Fruit fly (Drosophila melanogaster) whole organism, prepupa: ENCODE data around the gene Ugt35B1.

ENCODE experiments used
- Blimp-1 ChIP-seq: fragments of 200-800 bp; sonication (Bioruptor generic); optimal IDR thresholded peaks from 3 replicates; lab custom pipeline; 2017; ENCODE audit warnings: missing biosample characterization, missing genetic modification characterization, mild to moderate bottlenecking, moderate library complexity, missing genetic modification reagents
- CG10669 ChIP-seq: fragments of 200-800 bp; sonication (Bioruptor generic); optimal IDR thresholded peaks from 3 replicates; lab custom pipeline; 2018; ENCODE audit warnings: missing biosample characterization, mild to moderate bottlenecking, missing genetic modification characterization, moderate library complexity
- CG11762 ChIP-seq: fragments of 200-800 bp; sonication (Bioruptor generic); optimal IDR thresholded peaks from 3 replicates; lab custom pipeline; 2016; ENCODE audit warnings: missing biosample characterization, missing genetic modification characterization; ENCODE audit not compliant: insufficient read depth
- CG11902 ChIP-seq: fragments of 200-800 bp; sonication (Bioruptor generic); optimal IDR thresholded peaks from 3 replicates; lab custom pipeline; 2016; ENCODE audit warnings: missing biosample characterization, missing genetic modification characterization
- CG15336 ChIP-seq: fragments of 200-800 bp; sonication (Bioruptor generic); IDR thresholded peaks from 2 replicates; pipeline ENCODE4 v1.3.6; 2022; ENCODE audit warnings: missing biosample characterization, missing genetic modification characterization
- CG1621 ChIP-seq: fragments of 200-800 bp; sonication (Bioruptor generic); optimal IDR thresholded peaks from 3 replicates; lab custom pipeline; 2018; ENCODE audit warnings: missing biosample characterization, mild to moderate bottlenecking, missing genetic modification characterization
- CG16779 ChIP-seq: fragments of 200-800 bp; sonication (Bioruptor generic); optimal IDR thresholded peaks from 3 replicates; lab custom pipeline; 2017; ENCODE audit warnings: missing biosample characterization, mild to moderate bottlenecking, missing genetic modification characterization
- CG3032 ChIP-seq: fragments of 200-800 bp; optimal IDR thresholded peaks from 2 replicates; lab custom pipeline; 2019; ENCODE audit warnings: missing biosample characterization, mild to moderate bottlenecking, missing genetic modification characterization, moderate library complexity
- CG31627 ChIP-seq: fragments of 200-800 bp; sonication (Bioruptor generic); optimal IDR thresholded peaks from 3 replicates; lab custom pipeline; 2016; ENCODE audit warnings: missing biosample characterization, missing genetic modification characterization
- CG32006 ChIP-seq: fragments of 200-800 bp; sonication (Bioruptor generic); optimal IDR thresholded peaks from 3 replicates; lab custom pipeline; 2017; ENCODE audit warnings: missing biosample characterization, mild to moderate bottlenecking, missing genetic modification characterization
- CG3919 ChIP-seq: fragments of 200-800 bp; sonication (Bioruptor generic); optimal IDR thresholded peaks from 3 replicates; lab custom pipeline; 2016; ENCODE audit warnings: missing biosample characterization, missing genetic modification characterization
- CG4318 ChIP-seq: fragments of 200-800 bp; sonication (Bioruptor generic); optimal IDR thresholded peaks from 3 replicates; lab custom pipeline; 2017; ENCODE audit warnings: missing biosample characterization, mild to moderate bottlenecking, missing genetic modification characterization
- CG6163 ChIP-seq: fragments of 200-800 bp; sonication (Bioruptor generic); IDR thresholded peaks from 3 replicates; pipeline ENCODE4 v1.3.6; 2022; ENCODE audit warnings: missing biosample characterization, missing genetic modification characterization
- CG6276 ChIP-seq: fragments of 200-800 bp; sonication (Bioruptor generic); optimal IDR thresholded peaks from 2 replicates; lab custom pipeline; 2017; ENCODE audit warnings: missing biosample characterization, mild to moderate bottlenecking, missing genetic modification characterization
- CG6792 ChIP-seq: fragments of 200-800 bp; sonication (Bioruptor generic); optimal IDR thresholded peaks from 3 replicates; lab custom pipeline; 2016; ENCODE audit warnings: missing biosample characterization, missing genetic modification characterization
- CG6808 ChIP-seq: fragments of 200-800 bp; sonication (Bioruptor generic); optimal IDR thresholded peaks from 3 replicates; lab custom pipeline; 2017; ENCODE audit warnings: missing biosample characterization, missing genetic modification characterization, mild to moderate bottlenecking, moderate library complexity, missing genetic modification reagents
- CG6854 ChIP-seq: fragments of 200-800 bp; sonication (Bioruptor generic); optimal IDR thresholded peaks from 2 replicates; lab custom pipeline; 2017; ENCODE audit warnings: missing biosample characterization, mild to moderate bottlenecking, missing genetic modification characterization
- CG8119 ChIP-seq: fragments of 200-800 bp; sonication (Bioruptor generic); IDR thresholded peaks from 3 replicates; pipeline ENCODE4 v1.3.6; 2022; ENCODE audit warnings: missing biosample characterization, missing genetic modification characterization
- CG8319 ChIP-seq: fragments of 200-800 bp; sonication (Bioruptor generic); optimal IDR thresholded peaks from 3 replicates; lab custom pipeline; 2016; ENCODE audit warnings: missing biosample characterization, missing genetic modification characterization
- CG9139 ChIP-seq: fragments of 200-800 bp; sonication (Bioruptor generic); optimal IDR thresholded peaks from 3 replicates; lab custom pipeline; 2017; ENCODE audit warnings: missing biosample characterization, mild to moderate bottlenecking, missing genetic modification characterization
- Eip78C ChIP-seq: fragments of 200-800 bp; sonication (Bioruptor generic); peaks from one replicate; lab custom pipeline; 2016; ENCODE audit warnings: missing biosample characterization, missing genetic modification characterization
- Eip93F ChIP-seq: fragments of 200-800 bp; sonication (Bioruptor generic); optimal IDR thresholded peaks from 2 replicates; lab custom pipeline; 2016; ENCODE audit warnings: missing biosample characterization, mild to moderate bottlenecking, missing genetic modification characterization
- Ets21C ChIP-seq: fragments of 200-800 bp; sonication (Bioruptor generic); optimal IDR thresholded peaks from 3 replicates; lab custom pipeline; 2016; ENCODE audit warnings: missing biosample characterization, missing genetic modification characterization
- Ets96B ChIP-seq: fragments of 200-800 bp; optimal IDR thresholded peaks from 2 replicates; lab custom pipeline; 2019; ENCODE audit warnings: missing biosample characterization, mild to moderate bottlenecking, missing genetic modification characterization, moderate library complexity
- Hr39 ChIP-seq: fragments of 200-800 bp; sonication (Bioruptor generic); optimal IDR thresholded peaks from 2 replicates; lab custom pipeline; 2016; ENCODE audit warnings: missing biosample characterization, missing genetic modification characterization
- Hr4 ChIP-seq: fragments of 200-800 bp; sonication (Bioruptor generic); optimal IDR thresholded peaks from 3 replicates; lab custom pipeline; 2016; ENCODE audit warnings: missing biosample characterization, missing genetic modification characterization
- Lpt ChIP-seq: fragments of 200-800 bp; sonication (Bioruptor generic); optimal IDR thresholded peaks from 3 replicates; lab custom pipeline; 2016; ENCODE audit warnings: missing biosample characterization, missing genetic modification characterization
- Met ChIP-seq: fragments of 200-800 bp; sonication (Bioruptor generic); optimal IDR thresholded peaks from 3 replicates; lab custom pipeline; 2016; ENCODE audit warnings: missing biosample characterization, missing genetic modification characterization
- Sox14 ChIP-seq: fragments of 200-800 bp; sonication (Bioruptor generic); optimal IDR thresholded peaks from 3 replicates; lab custom pipeline; 2016; ENCODE audit warnings: missing biosample characterization, missing genetic modification characterization
- cyc ChIP-seq: fragments of 200-800 bp; sonication (Bioruptor generic); optimal IDR thresholded peaks from 3 replicates; lab custom pipeline; 2016; ENCODE audit warnings: missing biosample characterization, missing genetic modification characterization
- dac ChIP-seq: fragments of 200-800 bp; sonication (Bioruptor generic); optimal IDR thresholded peaks from 2 replicates; lab custom pipeline; 2017; ENCODE audit warnings: missing biosample characterization, mild to moderate bottlenecking, missing genetic modification characterization
- dsx ChIP-seq: fragments of 200-800 bp; optimal IDR thresholded peaks from 3 replicates; lab custom pipeline; 2019; ENCODE audit warnings: missing biosample characterization, mild to moderate bottlenecking, missing genetic modification characterization, moderate library complexity; ENCODE audit not compliant: poor library complexity, severe bottlenecking
- eg ChIP-seq: fragments of 200-800 bp; sonication (Bioruptor generic); IDR thresholded peaks from 3 replicates; pipeline ENCODE4 v1.3.6; 2022; ENCODE audit warnings: missing biosample characterization, missing genetic modification characterization
- esn ChIP-seq: fragments of 200-800 bp; sonication (Bioruptor generic); optimal IDR thresholded peaks from 2 replicates; lab custom pipeline; 2016; ENCODE audit warnings: missing biosample characterization, mild to moderate bottlenecking, missing genetic modification characterization, moderate library complexity
- fd85E ChIP-seq: fragments of 200-800 bp; sonication (Bioruptor generic); optimal IDR thresholded peaks from 3 replicates; lab custom pipeline; 2016; ENCODE audit warnings: missing biosample characterization, missing genetic modification characterization
- fkh ChIP-seq: fragments of 200-800 bp; sonication (Bioruptor generic); optimal IDR thresholded peaks from 3 replicates; lab custom pipeline; 2017; ENCODE audit warnings: missing biosample characterization, mild to moderate bottlenecking, missing genetic modification characterization, moderate library complexity
- lz ChIP-seq: fragments of 200-800 bp; sonication (Bioruptor generic); optimal IDR thresholded peaks from 3 replicates; lab custom pipeline; 2016; ENCODE audit warnings: missing biosample characterization, missing genetic modification characterization
- net ChIP-seq: fragments of 200-800 bp; sonication (Bioruptor generic); optimal IDR thresholded peaks from 3 replicates; lab custom pipeline; 2016; ENCODE audit warnings: missing biosample characterization, missing genetic modification characterization
- salr ChIP-seq, 2 experiments: fragments of 200-800 bp; sonication (Bioruptor generic); optimal IDR thresholded peaks; 3 replicates each; lab custom pipeline; 2016 to 2018; ENCODE audit warnings: missing biosample characterization in 2 of 2, missing genetic modification characterization in 2 of 2, mild to moderate bottlenecking in 1 of 2
- ss ChIP-seq, 2 experiments: fragments of 200-800 bp; sonication (Bioruptor generic); optimal IDR thresholded peaks; 2 replicates in 1 of 2; 3 replicates in 1 of 2; lab custom pipeline; 2017 to 2018; ENCODE audit warnings: mild to moderate bottlenecking in 2 of 2, missing biosample characterization in 2 of 2, missing genetic modification characterization in 2 of 2, moderate library complexity in 1 of 2
- topi ChIP-seq: fragments of 200-800 bp; sonication (Bioruptor generic); optimal IDR thresholded peaks from 3 replicates; lab custom pipeline; 2016; ENCODE audit warnings: missing biosample characterization, missing genetic modification characterization
- vri ChIP-seq: fragments of 200-800 bp; sonication (Bioruptor generic); optimal IDR thresholded peaks from 3 replicates; lab custom pipeline; 2016; ENCODE audit warnings: missing biosample characterization, mild to moderate bottlenecking, missing genetic modification characterization

Gene Ugt35B1

DNA sequence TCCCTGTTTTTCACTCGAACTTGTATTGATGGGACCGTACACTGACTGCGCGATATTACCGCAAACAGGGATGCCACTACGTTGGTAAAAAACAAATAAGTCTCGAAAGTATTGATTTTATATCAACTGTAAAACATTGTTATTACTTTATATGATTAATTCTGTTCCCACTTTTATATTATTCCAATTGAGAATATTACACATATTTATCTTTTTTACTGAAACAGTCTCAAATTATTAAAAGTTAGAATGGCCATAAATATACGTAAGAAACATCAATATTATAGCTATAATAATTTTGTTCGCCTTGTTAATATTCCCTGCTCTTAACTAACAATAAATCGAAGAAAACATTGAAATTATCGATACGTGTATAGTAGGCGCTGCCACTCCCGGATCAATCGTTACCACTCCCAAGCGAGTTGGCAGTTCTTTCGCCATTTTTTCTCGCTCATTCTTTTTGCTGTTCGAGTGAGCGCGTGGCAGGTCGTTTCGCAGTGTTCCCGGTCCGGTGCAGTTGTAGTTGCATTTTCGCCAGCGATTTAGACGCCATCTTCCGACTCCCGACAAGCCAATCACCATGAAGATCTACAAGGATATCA, 39.9 kb upstream of the Ugt35B1 start, which contains the start of the genes SdhC and Tctp (continued):
- peak; percentile 14 to 39 for TF ChIP-seq ss (GFP tag; optimal IDR thresholded peaks at IDR 0.05; lab: Kevin White, UChicago)
- TF ChIP-seq salr (GFP tag; optimal IDR thresholded peaks at IDR 0.05; lab: Kevin White, UChicago) = peak in 1 of 2 experiments; percentile 10
- TF ChIP-seq Sox14 = peak; percentile 52
- TF ChIP-seq CG1621 (tag; lab: Kevin White, UChicago) = peak; percentile 19
- TF ChIP-seq cyc (GFP tag; lab: Kevin White, UChicago) = peak; percentile 10
- TF ChIP-seq CG8119 (GFP tag; lab: Robert Waterston, UW) = 0 out of 3 replicates have a peak, but pooled peaks have one; percentile 12
- peak; percentile 28 for TF ChIP-seq Ets21C (GFP tag; lab: Kevin White, UChicago)
- TF ChIP-seq CG11762 (GFP tag; lab: Kevin White, UChicago) = no peak
- peak; percentile 42 for TF ChIP-seq Hr4 (GFP tag; lab: Kevin White, UChicago)
- TF ChIP-seq CG6792 (GFP tag; lab: Kevin White, UChicago) = peak; percentile 30
- peak; percentile 59 for TF ChIP-seq CG3919 (GFP tag; lab: Kevin White, UChicago)
- peak; percentile 12 for TF ChIP-seq Hr39
- TF ChIP-seq Blimp-1 (GFP tag; lab: Kevin White, UChicago) = no peak
- no peak for TF ChIP-seq CG6276
- peak; percentile 83 for TF ChIP-seq fkh (GFP tag; lab: Kevin White, UChicago)
- no peak for TF ChIP-seq Ets96B
- no peak for TF ChIP-seq dac (GFP tag; lab: Kevin White, UChicago)
- TF ChIP-seq Lpt (GFP tag; lab: Kevin White, UChicago) = peak; percentile 31

dm6 chr3R:11208766-11209331, 38.8 kb upstream of the Ugt35B1 start:
- TF ChIP-seq CG8119 (GFP tag; lab: Robert Waterston, UW) (no peak), topi (peak; percentile 23), salr (GFP tag; optimal IDR thresholded peaks at IDR 0.05; lab: Kevin White, UChicago) (no peak), CG9139 (GFP tag; lab: Kevin White, UChicago) (peak; percentile 77), Eip78C (GFP tag; lab: Kevin White, UChicago) (peak; percentile 93), fkh (GFP tag; lab: Kevin White, UChicago) (peak; percentile 23), ss (GFP tag; optimal IDR thresholded peaks at IDR 0.05; lab: Kevin White, UChicago) (peak in 1 of 2 experiments; percentile 58), vri (GFP tag; lab: Kevin White, UChicago) (peak; percentile 71)

DNA sequence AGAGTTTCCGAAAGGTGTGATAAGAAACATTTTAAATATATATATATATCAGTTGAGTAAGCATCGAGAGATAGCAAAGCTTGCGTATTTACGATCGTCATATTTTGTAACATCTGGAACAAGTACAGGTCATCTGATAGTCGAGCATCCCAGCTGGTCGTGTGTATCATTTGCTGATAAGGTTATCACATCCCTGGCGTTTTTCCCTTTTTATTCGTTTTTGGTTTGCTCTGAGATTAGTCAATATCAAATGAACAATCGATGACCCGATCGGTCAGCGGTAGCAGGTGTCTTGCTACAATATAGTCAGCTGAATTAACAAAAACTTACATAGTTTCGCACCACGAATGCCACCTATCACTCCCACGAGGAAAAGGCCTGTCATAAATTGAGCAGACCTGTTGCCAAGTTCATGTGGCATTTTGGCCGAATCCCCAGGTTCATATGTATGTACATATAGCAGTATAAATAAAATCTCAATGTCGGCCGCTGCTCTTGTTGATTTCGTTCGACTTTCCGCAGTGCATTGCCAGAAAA, 30.9 kb upstream of the Ugt35B1 start:
- TF ChIP-seq CG15336 (GFP tag; lab: Robert Waterston, UW) (peak; percentile 66), Hr39 (peak; percentile 34), Eip93F (GFP tag; lab: Kevin White, UChicago) (peak; percentile 74), salr (GFP tag; optimal IDR thresholded peaks at IDR 0.05; lab: Kevin White, UChicago) (peak in 1 of 2 experiments; percentile 41), vri (GFP tag; lab: Kevin White, UChicago) (peak; percentile 98), dac (GFP tag; lab: Kevin White, UChicago) (no peak), CG11902 (GFP tag; lab: Kevin White, UChicago) (peak; percentile 42), CG6808 (peak; percentile 14), CG8319 (GFP tag; lab: Kevin White, UChicago) (no peak), Ets21C (GFP tag; lab: Kevin White, UChicago) (no peak), dsx (GFP tag; lab: Kevin White, UChicago) (peak; percentile 50), CG9139 (GFP tag; lab: Kevin White, UChicago) (no peak), eg (GFP tag; lab: Robert Waterston, UW) (peak; percentile 61), CG3032 (tag; lab: Kevin White, UChicago) (peak; percentile 37), CG31627 (peak; percentile 56), lz (GFP tag; lab: Kevin White, UChicago) (peak; percentile 68), CG10669 (GFP tag; lab: Kevin White, UChicago) (peak; percentile 28), esn (peak; percentile 77), ss (GFP tag; optimal IDR thresholded peaks at IDR 0.05; lab: Kevin White, UChicago) (peak; percentile 23 to 62), CG8119 (GFP tag; lab: Robert Waterston, UW) (peak; percentile 67; the same call in 2 of the 3 replicates), CG6854 (GFP tag; lab: Kevin White, UChicago) (no peak), CG11762 (GFP tag; lab: Kevin White, UChicago) (peak; percentile 41), Ets96B (peak; percentile 55), Sox14 (peak; percentile 44), CG6276 (peak; percentile 42), CG6163 (GFP tag; lab: Robert Waterston, UW) (peak; percentile 71; the same call in 1 of the 3 replicates), CG4318 (no peak), CG16779 (peak; percentile 47), fd85E (no peak), Met (peak; percentile 68), CG32006 (GFP tag; lab: Kevin White, UChicago) (peak; percentile 71), net (GFP tag; lab: Kevin White, UChicago) (peak; percentile 68)
